Worm (Caenorhabditis elegans): ENCODE data around the gene C10C6.13.

C10C6.13 gene

DNA sequence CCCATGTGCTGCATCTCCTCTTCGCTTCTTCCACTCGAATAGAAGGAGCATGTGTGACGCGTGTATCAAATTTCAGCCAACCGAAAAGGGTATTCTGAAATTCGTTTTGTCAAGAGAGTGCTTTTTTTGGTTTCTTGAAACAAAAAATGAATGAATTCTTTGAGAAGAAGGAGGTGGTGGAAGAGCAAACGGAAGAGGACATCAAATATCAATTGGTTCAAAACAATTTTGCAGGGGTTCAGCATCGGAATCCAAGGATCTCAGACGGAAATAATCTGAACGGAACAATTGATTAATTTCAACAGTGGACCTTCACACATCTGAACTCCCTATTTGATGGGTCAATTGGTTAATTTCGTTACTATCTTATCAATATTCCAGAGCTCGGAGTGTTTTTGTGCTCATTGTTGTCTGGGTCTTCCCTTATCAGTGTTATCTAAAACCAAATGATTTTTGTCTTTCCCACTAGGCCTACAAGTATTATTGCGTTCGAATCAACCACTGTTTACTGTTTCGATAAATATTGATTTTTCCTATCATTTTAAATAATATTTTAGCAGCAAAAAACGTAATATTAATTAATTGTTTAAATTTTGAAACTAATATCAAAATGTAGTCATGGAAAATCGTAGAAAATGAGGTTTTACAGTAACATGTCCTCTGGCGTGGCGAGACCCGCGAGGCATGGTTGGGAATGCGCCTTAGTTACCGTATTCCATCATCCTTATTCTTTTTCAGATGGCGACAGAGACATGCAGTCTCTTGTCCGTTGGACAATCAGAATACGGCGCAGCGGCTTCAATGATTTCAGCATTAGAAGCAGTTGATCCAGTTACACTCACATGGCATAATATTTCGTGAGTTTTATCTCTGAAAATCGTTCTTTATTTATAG is at the start of gene C10C6.13, which contains the start of gene wht-2:
Gene C10C6.13, minus strand, starts transcription at position 51 of the 894 bp plus-strand sequence.
Gene wht-2, plus strand, starts transcription at position 739 of the 894 bp plus-strand sequence.
- TF ChIP-seq aly-1 (tag; optimal IDR thresholded peaks at IDR 0.05) (no peak), ets-7 (tag; optimal IDR thresholded peaks at IDR 0.05) (no peak), sea-1 (GFP tag; conservative IDR thresholded peaks at IDR 0.05) (no peak), hnd-1 (tag; optimal IDR thresholded peaks at IDR 0.05) (no peak), tbx-11 (GFP tag; IDR thresholded peaks at IDR 0.05) (no peak), pes-1 (GFP tag; IDR thresholded peaks at IDR 0.05) (no peak), ceh-13 (GFP tag; optimal IDR thresholded peaks at IDR 0.05) (no peak), tbx-37 (GFP tag; conservative IDR thresholded peaks at IDR 0.05) (no peak), scrt-1 (GFP tag; IDR thresholded peaks at IDR 0.05) (no peak), tra-4 (tag; optimal IDR thresholded peaks at IDR 0.05) (no peak), hmg-4 (GFP tag; optimal IDR thresholded peaks at IDR 0.05) (no peak), flt-1 (GFP tag; IDR thresholded peaks at IDR 0.05) (no peak), hmbx-1 (tag; optimal IDR thresholded peaks at IDR 0.05) (no peak), ama-1 (optimal IDR thresholded peaks at IDR 0.05) (no peak)

DNA sequence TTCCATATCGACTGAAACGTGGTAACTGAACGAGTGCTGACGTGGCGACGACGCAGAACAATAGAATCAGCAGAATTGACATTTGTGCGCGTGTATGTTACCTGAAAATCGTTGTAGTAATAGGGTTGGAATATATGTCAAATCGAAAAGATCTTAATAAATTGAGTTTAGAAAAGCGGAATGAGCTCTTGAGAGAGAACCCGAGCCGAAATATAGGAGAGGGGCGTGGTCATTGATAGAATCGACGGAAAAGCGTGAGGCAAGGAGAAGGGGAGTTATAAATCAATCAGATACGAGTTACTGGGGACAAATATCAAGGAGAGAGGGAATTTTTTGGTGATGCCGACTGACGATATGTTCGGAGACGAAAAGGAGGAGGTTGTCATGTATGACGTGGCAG is 41.1 kb upstream of the C10C6.13 start, which contains the start of gene M04B2.6:
Gene M04B2.6, minus strand, starts transcription at position 101 of the 400 bp plus-strand sequence.
- TF ChIP-seq ama-1 (optimal IDR thresholded peaks at IDR 0.05) (no peak), F13C5.2 (tag; optimal IDR thresholded peaks at IDR 0.05) (no peak), ceh-13 (GFP tag; optimal IDR thresholded peaks at IDR 0.05) (no peak), pes-1 (GFP tag; IDR thresholded peaks at IDR 0.05) (no peak), aly-1 (tag; optimal IDR thresholded peaks at IDR 0.05) (no peak), B0310.2 (tag; optimal IDR thresholded peaks at IDR 0.05) (no peak), tbx-37 (GFP tag; conservative IDR thresholded peaks at IDR 0.05) (no peak), ets-7 (tag; optimal IDR thresholded peaks at IDR 0.05) (no peak), hmg-4 (GFP tag; optimal IDR thresholded peaks at IDR 0.05) (no peak), tbx-11 (GFP tag; IDR thresholded peaks at IDR 0.05) (no peak), hmbx-1 (tag; optimal IDR thresholded peaks at IDR 0.05) (no peak), tra-4 (tag; optimal IDR thresholded peaks at IDR 0.05) (no peak), hnd-1 (tag; optimal IDR thresholded peaks at IDR 0.05) (no peak), flt-1 (GFP tag; IDR thresholded peaks at IDR 0.05) (no peak), sea-1 (GFP tag; conservative IDR thresholded peaks at IDR 0.05) (no peak), scrt-1 (GFP tag; IDR thresholded peaks at IDR 0.05) (no peak), ceh-36 (tag; optimal IDR thresholded peaks at IDR 0.05) (no peak)

DNA sequence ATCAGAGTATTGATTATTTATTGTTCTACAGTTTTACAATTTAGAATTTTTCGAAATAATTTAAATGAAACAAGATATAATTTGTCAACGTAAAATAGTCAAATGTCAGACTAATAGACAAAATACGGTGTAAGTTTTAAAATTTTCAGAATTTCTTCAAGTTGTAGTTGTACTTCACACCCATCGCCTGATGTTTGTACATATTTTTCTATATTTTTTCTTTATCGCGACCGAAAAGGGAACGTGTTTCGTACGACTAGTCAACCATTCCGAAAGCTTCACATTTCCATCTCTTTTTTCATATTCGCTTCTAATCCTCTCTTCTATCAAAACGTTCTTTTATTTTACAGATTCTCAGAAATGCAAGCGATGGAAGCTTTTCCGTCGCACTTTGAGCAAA is 34.9 kb upstream of the C10C6.13 start, which contains the start of gene twk-25:
Gene twk-25, plus strand, starts transcription at position 301 of the 400 bp plus-strand sequence.
- TF ChIP-seq ceh-13 (GFP tag; optimal IDR thresholded peaks at IDR 0.05) = no peak
- no peak for TF ChIP-seq hmbx-1 (tag; optimal IDR thresholded peaks at IDR 0.05)
- TF ChIP-seq ets-7 (tag; optimal IDR thresholded peaks at IDR 0.05) = no peak

DNA sequence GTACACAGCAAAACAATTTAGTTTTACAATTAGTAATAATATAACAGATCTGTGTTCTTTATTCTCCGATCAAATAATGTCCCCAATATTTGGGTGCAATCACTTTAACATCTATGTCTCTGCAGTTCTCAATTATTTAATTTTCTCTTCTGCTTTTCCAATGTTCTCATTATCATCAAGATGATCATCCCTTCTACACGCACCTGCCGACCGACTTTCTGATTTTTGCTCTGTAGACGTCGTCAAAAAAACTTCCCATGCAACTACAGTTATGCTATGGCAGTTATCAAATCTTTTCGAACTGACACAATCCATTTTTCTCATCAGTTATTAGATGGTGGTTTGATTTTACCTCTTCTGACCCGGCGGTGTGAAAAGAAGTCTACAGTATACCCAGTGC is 34.1 kb upstream of the C10C6.13 start:
- TF ChIP-seq pes-1 (GFP tag; IDR thresholded peaks at IDR 0.05) (no peak), scrt-1 (GFP tag; IDR thresholded peaks at IDR 0.05) (no peak), flt-1 (GFP tag; IDR thresholded peaks at IDR 0.05) (no peak), tra-4 (tag; optimal IDR thresholded peaks at IDR 0.05) (no peak), ceh-13 (GFP tag; optimal IDR thresholded peaks at IDR 0.05) (no peak), tbx-11 (GFP tag; IDR thresholded peaks at IDR 0.05) (no peak), F13C5.2 (tag; optimal IDR thresholded peaks at IDR 0.05) (no peak), sea-1 (GFP tag; conservative IDR thresholded peaks at IDR 0.05) (no peak), aly-1 (tag; optimal IDR thresholded peaks at IDR 0.05) (no peak), hmg-4 (GFP tag; optimal IDR thresholded peaks at IDR 0.05) (no peak), hmbx-1 (tag; optimal IDR thresholded peaks at IDR 0.05) (no peak), B0310.2 (tag; optimal IDR thresholded peaks at IDR 0.05) (no peak)

DNA sequence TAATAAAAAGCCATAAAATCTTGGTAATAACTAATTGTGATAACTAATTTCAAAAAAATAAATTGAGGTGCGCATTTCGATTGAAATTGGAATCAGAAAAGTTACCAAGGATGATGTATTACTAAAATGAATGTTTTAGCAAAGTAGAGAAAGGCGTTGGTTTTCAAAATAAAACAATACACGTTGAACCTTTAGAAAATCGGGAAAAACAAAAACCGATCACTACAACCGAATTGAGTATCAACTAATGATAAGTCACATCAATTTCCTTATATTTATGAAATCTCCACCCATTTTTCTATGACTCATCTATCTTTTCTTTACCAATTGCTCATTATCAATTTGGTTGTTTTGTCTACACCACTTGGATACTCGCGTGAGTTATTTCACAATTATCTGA is 30.9 kb upstream of the C10C6.13 start, which contains the start of gene H21P03.10:
Gene H21P03.10, plus strand, starts transcription at position 301 of the 400 bp plus-strand sequence.
- no peak for TF ChIP-seq ceh-13 (GFP tag; optimal IDR thresholded peaks at IDR 0.05)
- no peak for TF ChIP-seq pes-1 (GFP tag; IDR thresholded peaks at IDR 0.05)
- no peak for TF ChIP-seq B0310.2 (tag; optimal IDR thresholded peaks at IDR 0.05)
- no peak for TF ChIP-seq ama-1 (optimal IDR thresholded peaks at IDR 0.05)
- no peak for TF ChIP-seq tra-4 (tag; optimal IDR thresholded peaks at IDR 0.05)
- no peak for TF ChIP-seq tbx-11 (GFP tag; IDR thresholded peaks at IDR 0.05)
- no peak for TF ChIP-seq hmg-4 (GFP tag; optimal IDR thresholded peaks at IDR 0.05)
- TF ChIP-seq flt-1 (GFP tag; IDR thresholded peaks at IDR 0.05) = no peak
- no peak for TF ChIP-seq scrt-1 (GFP tag; IDR thresholded peaks at IDR 0.05)
- no peak for TF ChIP-seq ets-7 (tag; optimal IDR thresholded peaks at IDR 0.05)
- TF ChIP-seq aly-1 (tag; optimal IDR thresholded peaks at IDR 0.05) = no peak

DNA sequence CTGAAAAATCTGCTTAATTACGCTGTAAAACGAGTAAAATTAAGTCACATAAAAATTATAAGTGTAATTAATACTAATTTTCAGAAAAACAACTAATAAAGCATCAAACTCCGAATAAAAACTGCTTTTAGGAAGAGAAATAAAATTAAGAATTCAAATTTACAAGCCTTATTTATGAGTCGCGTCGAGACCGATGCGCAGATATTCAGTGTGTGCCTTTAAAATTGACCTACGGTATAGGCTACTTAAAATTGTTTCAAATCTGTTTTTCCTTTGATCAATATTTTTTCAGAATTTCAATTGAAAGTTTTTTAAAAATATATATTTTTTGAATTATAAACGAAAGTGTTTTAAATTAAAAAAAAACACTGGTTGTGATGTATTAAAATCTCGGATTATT is 28.6 kb upstream of the C10C6.13 start, which contains the start of gene sms-1:
Gene sms-1, minus strand, starts transcription at position 6 of the 400 bp plus-strand sequence.
- TF ChIP-seq hmbx-1 (tag; optimal IDR thresholded peaks at IDR 0.05) (no peak), tra-4 (tag; optimal IDR thresholded peaks at IDR 0.05) (no peak), ceh-13 (GFP tag; optimal IDR thresholded peaks at IDR 0.05) (no peak), aly-1 (tag; optimal IDR thresholded peaks at IDR 0.05) (no peak), flt-1 (GFP tag; IDR thresholded peaks at IDR 0.05) (no peak), pes-1 (GFP tag; IDR thresholded peaks at IDR 0.05) (no peak), hmg-4 (GFP tag; optimal IDR thresholded peaks at IDR 0.05) (no peak), B0310.2 (tag; optimal IDR thresholded peaks at IDR 0.05) (no peak), ama-1 (optimal IDR thresholded peaks at IDR 0.05) (no peak), tbx-11 (GFP tag; IDR thresholded peaks at IDR 0.05) (no peak), scrt-1 (GFP tag; IDR thresholded peaks at IDR 0.05) (no peak)

DNA sequence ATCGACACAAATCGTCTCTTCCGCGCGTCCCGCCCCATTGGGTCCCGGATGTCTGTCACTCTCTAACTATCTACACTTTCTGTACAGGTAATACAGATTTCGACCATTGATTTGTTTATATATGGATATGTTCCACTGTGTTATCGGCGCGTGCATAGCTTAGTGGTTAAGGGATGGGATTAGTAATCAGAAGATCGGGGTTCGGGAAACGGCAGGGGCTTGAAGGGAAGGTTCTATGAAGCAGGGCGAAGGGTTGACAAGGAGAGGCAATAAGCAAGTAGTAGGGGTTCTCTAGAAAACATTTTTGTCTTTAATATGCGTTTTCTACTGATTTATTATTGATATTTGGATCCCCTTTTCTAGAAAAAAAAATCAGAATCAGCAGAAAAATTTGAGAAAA is 27.8 kb upstream of the C10C6.13 start:
- TF ChIP-seq tbx-37 (GFP tag; conservative IDR thresholded peaks at IDR 0.05) (peak; percentile 42), ceh-36 (tag; optimal IDR thresholded peaks at IDR 0.05) (peak; percentile 51), sea-1 (GFP tag; conservative IDR thresholded peaks at IDR 0.05) (peak; percentile 67), flt-1 (GFP tag; IDR thresholded peaks at IDR 0.05) (peak; percentile 48; the same call in 1 of the 2 replicates), pes-1 (GFP tag; IDR thresholded peaks at IDR 0.05) (peak; percentile 72), scrt-1 (GFP tag; IDR thresholded peaks at IDR 0.05) (peak; percentile 70; the same call in 1 of the 2 replicates)
